Worm (Caenorhabditis elegans) whole organism, young adult: ENCODE results near the gene ZC487.1.

Source experiments
- C06A6.2 ChIP-seq: fragments of 200-800 bp; sonication (Bioruptor generic); conservative IDR thresholded peaks from 2 replicates; pipeline ENCODE4 v1.3.6; 2022; ENCODE audit warnings: missing genetic modification characterization, missing compliant biosample characterization
- F57A8.1 ChIP-seq: fragments of 200-800 bp; sonication (Bioruptor generic); optimal IDR thresholded peaks from 2 replicates; lab custom pipeline; 2018; ENCODE audit warnings: mild to moderate bottlenecking, missing genetic modification characterization, moderate library complexity, missing compliant biosample characterization
- egl-18 ChIP-seq: fragments of 200-800 bp; sonication (Bioruptor generic); IDR thresholded peaks from 2 replicates; pipeline ENCODE4 v1.3.6; 2022; ENCODE audit warnings: missing genetic modification reagents, missing genetic modification characterization, missing compliant biosample characterization
- gei-17 ChIP-seq: fragments of 200-800 bp; sonication (Bioruptor generic); optimal IDR thresholded peaks from 2 replicates; lab custom pipeline; 2018; ENCODE audit warnings: mild to moderate bottlenecking, missing genetic modification characterization, missing compliant biosample characterization
- him-1 ChIP-seq: sonication (generic microtip); optimal IDR thresholded peaks from 2 replicates; lab custom pipeline; 2016; ENCODE audit warnings: missing genotype, missing genetic modification reagents, missing genetic modification characterization, missing compliant biosample characterization
- let-607 ChIP-seq, 2 experiments: fragments of 200-800 bp in 1 of 2; sonication (Bioruptor generic) in 1 of 2; sonication (generic microtip) in 1 of 2; optimal IDR thresholded peaks; 2 replicates each; lab custom pipeline; 2016 to 2018; ENCODE audit warnings: mild to moderate bottlenecking in 2 of 2, missing compliant biosample characterization in 2 of 2, missing genetic modification characterization in 2 of 2, moderate library complexity in 2 of 2, missing genotype in 1 of 2
- mcd-1 ChIP-seq: fragments of 200-800 bp; sonication (Bioruptor generic); IDR thresholded peaks from 2 replicates; pipeline ENCODE4 v1.3.6; 2022; ENCODE audit warnings: missing genetic modification reagents, missing genetic modification characterization, missing compliant biosample characterization
- snpc-1.3 ChIP-seq: sonication (generic microtip); optimal IDR thresholded peaks from 2 replicates; lab custom pipeline; 2017; ENCODE audit warnings: missing genetic modification characterization, mild to moderate bottlenecking, missing compliant biosample characterization, antibody characterized with exemption, moderate library complexity, missing genotype, missing genetic modification reagents; ENCODE audit not compliant: insufficient read depth
- tbx-9 ChIP-seq: sonication (generic microtip); optimal IDR thresholded peaks from 2 replicates; lab custom pipeline; 2016; ENCODE audit warnings: borderline replicate concordance, missing genetic modification characterization, inconsistent platforms, missing compliant biosample characterization
- unc-62 ChIP-seq: fragments of 150-350 bp; optimal IDR thresholded peaks from 2 replicates; lab custom pipeline; 2014; ENCODE audit warnings: missing biosample characterization, missing genetic modification reagents, missing genetic modification characterization
- xnd-1 ChIP-seq: sonication (generic microtip); optimal IDR thresholded peaks from 2 replicates; lab custom pipeline; 2016; ENCODE audit warnings: missing genotype, missing genetic modification reagents, missing genetic modification characterization, missing compliant biosample characterization
- ztf-28 ChIP-seq: fragments of 200-800 bp; sonication (Bioruptor generic); IDR thresholded peaks from 2 replicates; pipeline ENCODE4 v1.3.6; 2022; ENCODE audit warnings: missing genetic modification reagents, missing genetic modification characterization, missing compliant biosample characterization

DNA sequence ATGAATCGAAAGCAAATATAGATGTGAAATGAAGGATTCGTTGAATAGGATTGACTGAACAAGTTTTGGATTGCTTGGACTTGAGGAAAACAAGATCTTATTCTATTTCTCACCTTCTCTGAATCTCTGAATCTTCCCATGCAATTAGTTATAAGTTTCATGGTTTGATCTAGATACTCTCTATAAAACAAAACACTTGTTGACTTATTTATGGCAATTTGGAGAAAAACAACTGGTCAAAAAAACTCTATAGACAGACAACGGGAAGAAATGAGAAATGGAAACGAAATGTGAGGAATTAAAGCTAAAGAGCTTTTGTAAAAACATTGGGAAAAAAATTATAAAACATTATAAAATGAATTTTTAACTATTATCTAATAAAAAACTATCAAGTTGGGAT, 32.7 kb upstream of the ZC487.1 start, which contains the start of gene W02F12.8:
- TF ChIP-seq mcd-1 (GFP tag; lab: Robert Waterston, UW) (no peak), ztf-28 (no peak), gei-17 (no peak), F57A8.1 (GFP tag; lab: Kevin White, UChicago) (no peak), C06A6.2 (GFP tag; lab: Robert Waterston, UW) (no peak), unc-62 (GFP tag; lab: Kevin White, UChicago) (no peak), let-607 (tag; optimal IDR thresholded peaks at IDR 0.05; lab: Kevin White, UChicago) (no peak), tbx-9 (tag; lab: Kevin White, UChicago) (no peak), him-1 (tag; lab: Kevin White, UChicago) (no peak), xnd-1 (tag; lab: Kevin White, UChicago) (no peak), snpc-1.3 (no peak), egl-18 (no peak)
